Worm (Caenorhabditis elegans) whole organism, early embryonic: Measurements from ENCODE around the gene T13A10.64.

ENCODE experiments used
- F13C5.2 ChIP-seq: sonication (generic microtip); optimal IDR thresholded peaks from 2 replicates; lab custom pipeline; 2017; ENCODE audit warnings: mild to moderate bottlenecking, missing genetic modification characterization, inconsistent platforms, missing compliant biosample characterization
- ama-1 ChIP-seq: fragments of 150-350 bp; optimal IDR thresholded peaks from 2 replicates; lab custom pipeline; 2014
- ceh-13 ChIP-seq: fragments of 200-800 bp; sonication (Bioruptor generic); optimal IDR thresholded peaks from 2 replicates; lab custom pipeline; 2018; ENCODE audit warnings: mild to moderate bottlenecking, missing genetic modification characterization, missing compliant biosample characterization
- ets-7 ChIP-seq: sonication (generic microtip); optimal IDR thresholded peaks from 2 replicates; lab custom pipeline; 2016; ENCODE audit warnings: missing genotype, missing genetic modification characterization, missing compliant biosample characterization
- flt-1 ChIP-seq: fragments of 200-800 bp; sonication (Bioruptor generic); IDR thresholded peaks from 2 replicates; pipeline ENCODE4 v1.3.6; 2022; ENCODE audit warnings: missing genetic modification characterization, missing compliant biosample characterization
- hnd-1 ChIP-seq: sonication (generic microtip); optimal IDR thresholded peaks from 2 replicates; lab custom pipeline; 2016; ENCODE audit warnings: missing genetic modification characterization, missing compliant biosample characterization
- tra-4 ChIP-seq: sonication (generic microtip); optimal IDR thresholded peaks from 2 replicates; lab custom pipeline; 2017; ENCODE audit warnings: missing genetic modification characterization, missing compliant biosample characterization

- TF ChIP-seq ceh-13 (GFP tag; lab: Kevin White, UChicago) (no peak), tra-4 (tag; lab: Kevin White, UChicago) (no peak), ama-1 (lab: Kevin White, UChicago) (no peak), flt-1 (no peak), F13C5.2 (no peak), hnd-1 (no peak), ets-7 (tag; lab: Kevin White, UChicago) (no peak)
Measured at ce11 chrIV:6248486-6248885, 6.2 kb upstream of the T13A10.64 start, which contains the start of gene acox-3.
